Fruit fly (Drosophila melanogaster) whole organism, embryonic: ENCODE measurements around the gene CG4957.

Experiments
- B-H2 ChIP-seq: fragments of 200-800 bp; sonication (Bioruptor generic); optimal IDR thresholded peaks from 2 replicates; lab custom pipeline; 2018; ENCODE audit warnings: missing biosample characterization, mild to moderate bottlenecking, missing genetic modification characterization
- CG10267 ChIP-seq: fragments of 200-800 bp; sonication (Bioruptor generic); optimal IDR thresholded peaks from 2 replicates; lab custom pipeline; 2018; ENCODE audit warnings: missing biosample characterization, mild to moderate bottlenecking, missing genetic modification characterization, moderate library complexity
- CG10431 ChIP-seq: fragments of 200-800 bp; sonication (Bioruptor generic); optimal IDR thresholded peaks from 3 replicates; lab custom pipeline; 2018; ENCODE audit warnings: missing biosample characterization, mild to moderate bottlenecking, missing genetic modification characterization
- CG11695 ChIP-seq: fragments of 200-800 bp; sonication (Bioruptor generic); IDR thresholded peaks from 3 replicates; pipeline ENCODE4 v1.3.6; 2022; ENCODE audit warnings: missing biosample characterization, missing genetic modification characterization
- CG11696 ChIP-seq: fragments of 200-800 bp; sonication (Bioruptor generic); IDR thresholded peaks from 2 replicates; pipeline ENCODE4 v1.3.6; 2022; ENCODE audit warnings: missing biosample characterization, missing genetic modification characterization
- CG12299 ChIP-seq: fragments of 200-800 bp; sonication (Bioruptor generic); optimal IDR thresholded peaks from 2 replicates; lab custom pipeline; 2018; ENCODE audit warnings: missing biosample characterization, mild to moderate bottlenecking, missing genetic modification characterization
- CG12659 ChIP-seq: fragments of 200-800 bp; sonication (Bioruptor generic); optimal IDR thresholded peaks from 3 replicates; lab custom pipeline; 2017; ENCODE audit warnings: mild to moderate bottlenecking, missing biosample characterization, missing genetic modification reagents, missing genetic modification characterization
- CG1603 ChIP-seq: fragments of 200-800 bp; sonication (Bioruptor generic); optimal IDR thresholded peaks from 2 replicates; lab custom pipeline; 2019; ENCODE audit warnings: missing biosample characterization, mild to moderate bottlenecking, missing genetic modification characterization, moderate library complexity
- CG16813 ChIP-seq: fragments of 200-800 bp; sonication (Bioruptor generic); IDR thresholded peaks from 3 replicates; pipeline ENCODE4 v1.3.6; 2022; ENCODE audit warnings: missing biosample characterization, missing genetic modification characterization; ENCODE audit not compliant: partially characterized antibody
- CG17361 ChIP-seq: fragments of 200-800 bp; sonication (Bioruptor generic); IDR thresholded peaks from 3 replicates; pipeline ENCODE4 v1.3.6; 2022; ENCODE audit warnings: missing biosample characterization, missing genetic modification characterization
- CG34224 ChIP-seq: fragments of 200-800 bp; sonication (Bioruptor generic); IDR thresholded peaks from 3 replicates; pipeline ENCODE4 v1.3.6; 2022; ENCODE audit warnings: missing biosample characterization, missing genetic modification characterization; ENCODE audit not compliant: partially characterized antibody
- CG3995 ChIP-seq: fragments of 200-800 bp; sonication (Bioruptor generic); optimal IDR thresholded peaks from 3 replicates; lab custom pipeline; 2016; ENCODE audit warnings: missing biosample characterization, missing genetic modification characterization
- CG42726 ChIP-seq: fragments of 200-800 bp; sonication (Bioruptor generic); IDR thresholded peaks from 2 replicates; pipeline ENCODE4 v1.3.6; 2022; ENCODE audit warnings: missing biosample characterization, missing genetic modification characterization; ENCODE audit not compliant: partially characterized antibody
- CG4282 ChIP-seq: fragments of 200-800 bp; sonication (Bioruptor generic); optimal IDR thresholded peaks from 2 replicates; lab custom pipeline; 2016; ENCODE audit warnings: missing biosample characterization, missing genetic modification characterization
- CG4617 ChIP-seq: fragments of 200-800 bp; sonication (Bioruptor generic); optimal IDR thresholded peaks from 3 replicates; lab custom pipeline; 2016; ENCODE audit warnings: missing biosample characterization, missing genetic modification characterization, borderline replicate concordance
- CG6791 ChIP-seq: fragments of 200-800 bp; sonication (Bioruptor generic); IDR thresholded peaks from 3 replicates; pipeline ENCODE4 v1.3.6; 2022; ENCODE audit warnings: missing biosample characterization, missing genetic modification characterization; ENCODE audit not compliant: partially characterized antibody
- CG8290 ChIP-seq, 3 experiments: fragments of 200-800 bp; sonication (Bioruptor generic); optimal IDR thresholded peaks; 2 replicates each; lab custom pipeline; 2016 to 2019; ENCODE audit warnings: missing biosample characterization in 3 of 3, missing genetic modification characterization in 3 of 3, mild to moderate bottlenecking in 2 of 3, moderate library complexity in 1 of 3
- Dref ChIP-seq: fragments of 200-800 bp; sonication (Bioruptor generic); IDR thresholded peaks from 2 replicates; pipeline ENCODE4 v1.3.6; 2022; ENCODE audit warnings: missing biosample characterization, missing genetic modification characterization
- Ets97D ChIP-seq: fragments of 200-800 bp; sonication (Bioruptor generic); optimal IDR thresholded peaks from 3 replicates; lab custom pipeline; 2016; ENCODE audit warnings: missing biosample characterization, missing genetic modification characterization
- HLH4C ChIP-seq: fragments of 200-800 bp; sonication (Bioruptor generic); IDR thresholded peaks from 3 replicates; pipeline ENCODE4 v1.3.6; 2022; ENCODE audit warnings: missing biosample characterization, missing genetic modification characterization; ENCODE audit not compliant: partially characterized antibody
- HmgD ChIP-seq: fragments of 200-800 bp; sonication (Bioruptor generic); optimal IDR thresholded peaks from 3 replicates; lab custom pipeline; 2016; ENCODE audit warnings: missing biosample characterization, missing genetic modification characterization
- HmgZ ChIP-seq: fragments of 200-800 bp; sonication (Bioruptor generic); optimal IDR thresholded peaks from 2 replicates; lab custom pipeline; 2018; ENCODE audit warnings: missing biosample characterization, mild to moderate bottlenecking, missing genetic modification characterization
- MESR4 ChIP-seq: fragments of 200-800 bp; sonication (Bioruptor generic); optimal IDR thresholded peaks from 2 replicates; lab custom pipeline; 2018; ENCODE audit warnings: missing biosample characterization, mild to moderate bottlenecking, missing genetic modification characterization, moderate library complexity
- NC2α ChIP-seq: fragments of 200-800 bp; sonication (Bioruptor generic); optimal IDR thresholded peaks from 2 replicates; lab custom pipeline; 2016; ENCODE audit warnings: missing biosample characterization, missing genetic modification characterization
- Opbp ChIP-seq: fragments of 200-800 bp; sonication (Bioruptor generic); IDR thresholded peaks from 3 replicates; pipeline ENCODE4 v1.3.6; 2022; ENCODE audit warnings: missing biosample characterization, missing genetic modification characterization; ENCODE audit not compliant: partially characterized antibody
- Rfx ChIP-seq: fragments of 200-800 bp; sonication (Bioruptor generic); IDR thresholded peaks from 2 replicates; pipeline ENCODE4 v1.3.6; 2022; ENCODE audit warnings: missing biosample characterization, missing genetic modification characterization
- Scr ChIP-seq: fragments of 200-800 bp; sonication (Bioruptor generic); IDR thresholded peaks from 2 replicates; pipeline ENCODE4 v1.3.6; 2022; ENCODE audit warnings: missing biosample characterization, missing genetic modification characterization; ENCODE audit not compliant: partially characterized antibody
- amos ChIP-seq: fragments of 200-800 bp; sonication (Bioruptor generic); IDR thresholded peaks from 2 replicates; pipeline ENCODE4 v1.3.6; 2022; ENCODE audit warnings: missing biosample characterization, missing genetic modification characterization; ENCODE audit not compliant: partially characterized antibody
- ato ChIP-seq: fragments of 200-800 bp; sonication (Bioruptor generic); IDR thresholded peaks from 2 replicates; pipeline ENCODE4 v1.3.6; 2022; ENCODE audit warnings: missing biosample characterization, missing genetic modification characterization; ENCODE audit not compliant: partially characterized antibody
- bigmax ChIP-seq: fragments of 200-800 bp; sonication (Bioruptor generic); optimal IDR thresholded peaks from 2 replicates; lab custom pipeline; 2018; ENCODE audit warnings: missing biosample characterization, mild to moderate bottlenecking, missing genetic modification characterization
- chinmo ChIP-seq: fragments of 200-800 bp; sonication (Bioruptor generic); IDR thresholded peaks from 4 replicates; pipeline ENCODE4 v1.3.6; 2022; ENCODE audit warnings: missing biosample characterization, missing genetic modification characterization; ENCODE audit not compliant: partially characterized antibody
- gfzf ChIP-seq: fragments of 200-800 bp; sonication (Bioruptor generic); optimal IDR thresholded peaks from 2 replicates; lab custom pipeline; 2016; ENCODE audit warnings: missing biosample characterization, mild to moderate bottlenecking, missing genetic modification characterization, moderate library complexity
- inv ChIP-seq: fragments of 200-800 bp; sonication (Bioruptor generic); IDR thresholded peaks from 2 replicates; pipeline ENCODE4 v1.3.6; 2022; ENCODE audit warnings: missing biosample characterization, missing genetic modification characterization; ENCODE audit not compliant: partially characterized antibody
- knrl ChIP-seq: fragments of 200-800 bp; sonication (Bioruptor generic); IDR thresholded peaks from 3 replicates; pipeline ENCODE4 v1.3.6; 2022; ENCODE audit warnings: missing biosample characterization, missing genetic modification characterization; ENCODE audit not compliant: partially characterized antibody
- lola ChIP-seq, 3 experiments: fragments of >200 bp in 2 of 3; fragments of 200-800 bp in 1 of 3; sonication (Bioruptor generic) in 1 of 3; optimal IDR thresholded peaks; 2 replicates each; lab custom pipeline; 2017 to 2019; ENCODE audit warnings: missing biosample characterization in 3 of 3, missing genetic modification characterization in 3 of 3, mild to moderate bottlenecking in 1 of 3, moderate library complexity in 1 of 3
- mld ChIP-seq: fragments of 200-800 bp; sonication (Bioruptor generic); IDR thresholded peaks from 3 replicates; pipeline ENCODE4 v1.3.6; 2022; ENCODE audit warnings: missing biosample characterization, missing genetic modification characterization; ENCODE audit not compliant: partially characterized antibody
- nmo ChIP-seq: fragments of 200-800 bp; sonication (Bioruptor generic); optimal IDR thresholded peaks from 2 replicates; lab custom pipeline; 2018; ENCODE audit warnings: missing biosample characterization, mild to moderate bottlenecking, missing genetic modification characterization, moderate library complexity
- pfk ChIP-seq: fragments of 200-800 bp; sonication (Bioruptor generic); optimal IDR thresholded peaks from 2 replicates; lab custom pipeline; 2018; ENCODE audit warnings: missing biosample characterization, mild to moderate bottlenecking, missing genetic modification characterization, moderate library complexity
- psq ChIP-seq: fragments of 200-800 bp; sonication (Bioruptor generic); optimal IDR thresholded peaks from 2 replicates; lab custom pipeline; 2017; ENCODE audit warnings: missing biosample characterization, missing genetic modification characterization
- pzg ChIP-seq: fragments of 200-800 bp; sonication (Bioruptor generic); optimal IDR thresholded peaks from 3 replicates; lab custom pipeline; 2018; ENCODE audit warnings: missing biosample characterization, mild to moderate bottlenecking, missing genetic modification characterization, moderate library complexity
- salm ChIP-seq: fragments of 200-800 bp; sonication (Bioruptor generic); optimal IDR thresholded peaks from 2 replicates; lab custom pipeline; 2018; ENCODE audit warnings: missing biosample characterization, mild to moderate bottlenecking, missing genetic modification characterization
- sna ChIP-seq: fragments of 200-800 bp; sonication (Bioruptor generic); IDR thresholded peaks from 2 replicates; pipeline ENCODE4 v1.3.6; 2022; ENCODE audit warnings: missing biosample characterization, missing genetic modification characterization; ENCODE audit not compliant: partially characterized antibody
- ssp ChIP-seq: fragments of 200-800 bp; sonication (Bioruptor generic); IDR thresholded peaks from 2 replicates; pipeline ENCODE4 v1.3.6; 2022; ENCODE audit warnings: missing biosample characterization, missing genetic modification characterization
- stwl ChIP-seq: fragments of 200-800 bp; sonication (Bioruptor generic); optimal IDR thresholded peaks from 3 replicates; lab custom pipeline; 2018; ENCODE audit warnings: missing biosample characterization, mild to moderate bottlenecking, missing genetic modification characterization, moderate library complexity
- tna ChIP-seq: fragments of 200-800 bp; sonication (Bioruptor generic); IDR thresholded peaks from 2 replicates; pipeline ENCODE4 v1.3.6; 2022; ENCODE audit warnings: missing biosample characterization, missing genetic modification characterization; ENCODE audit not compliant: partially characterized antibody
- trem ChIP-seq: fragments of 200-800 bp; optimal IDR thresholded peaks from 3 replicates; lab custom pipeline; 2019; ENCODE audit warnings: missing biosample characterization, mild to moderate bottlenecking, missing genetic modification characterization, moderate library complexity
- zfh1 ChIP-seq: fragments of 200-800 bp; sonication (Bioruptor generic); IDR thresholded peaks from 3 replicates; pipeline ENCODE4 v1.3.6; 2022; ENCODE audit warnings: missing biosample characterization, missing genetic modification characterization

The CG4957 gene

dm6 chr2L:10277362-10277761, 8.7 kb downstream of the CG4957 start:
- TF ChIP-seq Dref (GFP tag; lab: Robert Waterston, UW) = peak; percentile 95
- TF ChIP-seq trem (tag; lab: Kevin White, UChicago) = peak; percentile 66
- TF ChIP-seq HmgZ (tag; lab: Kevin White, UChicago) = peak; percentile 7
- peak; percentile 81; the same call in 1 of the 4 replicates for TF ChIP-seq chinmo (GFP tag; lab: Robert Waterston, UW)
- TF ChIP-seq CG4282 = no peak
- TF ChIP-seq CG12659 (GFP tag; lab: Kevin White, UChicago) = peak; percentile 70
- peak; percentile 93 for TF ChIP-seq inv (GFP tag; lab: Robert Waterston, UW)
- TF ChIP-seq salm (tag; lab: Kevin White, UChicago) = no peak
- peak; percentile 91 for TF ChIP-seq pfk (GFP tag; lab: Kevin White, UChicago)
- TF ChIP-seq zfh1 (GFP tag; lab: Robert Waterston, UW) = 0 out of 3 replicates have a peak, but pooled peaks have one; percentile 12
- peak; percentile 96 for TF ChIP-seq amos
- TF ChIP-seq CG11695 (GFP tag; lab: Robert Waterston, UW) = no peak
- TF ChIP-seq ssp (GFP tag; lab: Robert Waterston, UW) = peak; percentile 82
- peak; percentile 86 for TF ChIP-seq CG34224 (GFP tag; lab: Robert Waterston, UW)
- peak; percentile 97 for TF ChIP-seq CG42726 (GFP tag; lab: Robert Waterston, UW)
- no peak for TF ChIP-seq CG10431 (GFP tag; lab: Kevin White, UChicago)
- peak; percentile 90 for TF ChIP-seq CG3995 (GFP tag; lab: Kevin White, UChicago)
- TF ChIP-seq psq = no peak
- peak; percentile 96 for TF ChIP-seq Opbp (GFP tag; lab: Robert Waterston, UW)
- TF ChIP-seq tna (GFP tag; lab: Robert Waterston, UW) = peak; percentile 89
- peak; percentile 92 for TF ChIP-seq knrl (GFP tag; lab: Robert Waterston, UW)
- TF ChIP-seq CG1603 (tag; lab: Kevin White, UChicago) = peak; percentile 90
- no peak for TF ChIP-seq bigmax
- peak; percentile 9 for TF ChIP-seq B-H2 (GFP tag; lab: Kevin White, UChicago)
- peak; percentile 2 for TF ChIP-seq CG8290 (GFP tag; optimal IDR thresholded peaks at IDR 0.05; lab: Kevin White, UChicago)
- no peak for TF ChIP-seq CG8290 (tag; optimal IDR thresholded peaks at IDR 0.05; lab: Kevin White, UChicago)
- peak; percentile 90 for TF ChIP-seq CG16813 (GFP tag; lab: Robert Waterston, UW)
- TF ChIP-seq NC2α = no peak
- TF ChIP-seq pzg (GFP tag; lab: Kevin White, UChicago) = peak; percentile 75
- TF ChIP-seq gfzf (GFP tag; lab: Kevin White, UChicago) = no peak
- TF ChIP-seq mld (GFP tag; lab: Robert Waterston, UW) = peak; percentile 90
- no peak for TF ChIP-seq lola (GFP tag; optimal IDR thresholded peaks at IDR 0.05; lab: Kevin White, UChicago)
- no peak for TF ChIP-seq CG11696 (GFP tag; lab: Robert Waterston, UW)
- peak; percentile 17 for TF ChIP-seq CG10267
- TF ChIP-seq HmgD (GFP tag; lab: Kevin White, UChicago) = no peak
- peak; percentile 92 for TF ChIP-seq ato (GFP tag; lab: Robert Waterston, UW)
- TF ChIP-seq CG6791 (GFP tag; lab: Robert Waterston, UW) = peak; percentile 92
- TF ChIP-seq Ets97D (GFP tag; lab: Kevin White, UChicago) = no peak
- peak; percentile 59 for TF ChIP-seq stwl (tag; lab: Kevin White, UChicago)
- peak; percentile 79 for TF ChIP-seq sna (GFP tag; lab: Robert Waterston, UW)
- peak; percentile 48; the same call in 1 of the 2 replicates for TF ChIP-seq Rfx (GFP tag; lab: Robert Waterston, UW)
- peak; percentile 16 for TF ChIP-seq nmo (GFP tag; lab: Kevin White, UChicago)
- TF ChIP-seq Scr (GFP tag; lab: Robert Waterston, UW) = peak; percentile 89
- TF ChIP-seq CG4617 = peak; percentile 43
- peak; percentile 38 for TF ChIP-seq CG12299 (tag; lab: Kevin White, UChicago)
- no peak for TF ChIP-seq CG17361 (GFP tag; lab: Robert Waterston, UW)
- no peak for TF ChIP-seq MESR4 (GFP tag; lab: Kevin White, UChicago)
- TF ChIP-seq HLH4C (GFP tag; lab: Robert Waterston, UW) = peak; percentile 87
